Worm (Caenorhabditis elegans) whole organism, L1 larva: ENCODE results near the gene R13H4.2.

Experiments
- ceh-82 ChIP-seq, 3 experiments: fragments of 150-350 bp in 1 of 3; sonication (generic microtip) in 2 of 3; optimal IDR thresholded peaks; 2 replicates each; lab custom pipeline; 2014 to 2017; ENCODE audit warnings: missing biosample characterization in 3 of 3, missing genetic modification characterization in 3 of 3
- fos-1 ChIP-seq: fragments of 150-350 bp; optimal IDR thresholded peaks from 2 replicates; lab custom pipeline; 2014; ENCODE audit warnings: missing biosample characterization, missing genetic modification characterization
- lin-15B ChIP-seq: fragments of 150-350 bp; sonication (generic microtip); optimal IDR thresholded peaks from 3 replicates; lab custom pipeline; 2014; ENCODE audit warnings: missing biosample characterization, missing genetic modification characterization
- nhr-77 ChIP-seq: fragments of 150-350 bp; optimal IDR thresholded peaks from 2 replicates; lab custom pipeline; 2014; ENCODE audit warnings: missing biosample characterization, missing genetic modification characterization
- tlp-1 ChIP-seq: fragments of 150-350 bp; optimal IDR thresholded peaks from 2 replicates; lab custom pipeline; 2014; ENCODE audit warnings: missing biosample characterization, missing genetic modification characterization

DNA sequence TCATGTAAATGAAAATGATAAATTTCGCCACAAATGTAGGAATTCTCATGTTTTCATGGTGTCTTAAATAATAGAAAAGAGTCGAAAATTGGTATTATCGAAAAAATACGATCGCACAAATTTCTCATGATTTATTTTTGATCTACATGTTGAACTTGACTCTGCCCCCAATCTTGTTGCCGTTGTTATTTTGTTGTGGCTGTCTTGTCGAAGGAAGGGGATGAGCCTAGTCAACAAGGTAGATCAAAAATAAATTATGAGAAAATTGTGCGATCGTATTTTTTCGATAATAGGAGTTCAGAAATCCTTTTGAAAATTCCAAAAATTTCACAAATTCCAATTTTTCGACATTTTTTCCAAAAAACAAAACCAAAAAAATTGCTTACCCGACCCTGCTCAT, 20.6 kb upstream of the R13H4.2 start:
- TF ChIP-seq lin-15B (no peak), ceh-82 (tag; optimal IDR thresholded peaks at IDR 0.05; lab: Kevin White, UChicago) (no peak), nhr-77 (tag; lab: Kevin White, UChicago) (no peak), tlp-1 (no peak), fos-1 (tag; lab: Kevin White, UChicago) (no peak)
